Worm (Caenorhabditis elegans) whole organism, midembryonic: ENCODE results near the gene H03G16.6.

Experiments used
- T22C8.4 ChIP-seq: fragments of 200-800 bp; sonication (Bioruptor generic); IDR thresholded peaks from 2 replicates; pipeline ENCODE4 v1.3.6; 2022; ENCODE audit warnings: missing genetic modification characterization, missing compliant biosample characterization
- cog-1 ChIP-seq: sonication (generic microtip); optimal IDR thresholded peaks from 2 replicates; lab custom pipeline; 2016; ENCODE audit warnings: missing genetic modification characterization, missing compliant biosample characterization
- flt-1 ChIP-seq: fragments of 200-800 bp; sonication (Bioruptor generic); IDR thresholded peaks from 2 replicates; pipeline ENCODE4 v1.3.6; 2022; ENCODE audit warnings: missing genetic modification characterization, missing compliant biosample characterization
- klf-2 ChIP-seq: fragments of 200-800 bp; sonication (Bioruptor generic); conservative IDR thresholded peaks from 2 replicates; pipeline ENCODE4 v1.3.6; 2022; ENCODE audit warnings: missing genetic modification reagents, missing genetic modification characterization, missing compliant biosample characterization
- med-1 ChIP-seq: sonication (generic microtip); optimal IDR thresholded peaks from 2 replicates; lab custom pipeline; 2017; ENCODE audit warnings: missing genetic modification characterization, mild to moderate bottlenecking, missing compliant biosample characterization, antibody characterized with exemption, missing genetic modification reagents; ENCODE audit not compliant: insufficient read depth
- ref-1 ChIP-seq: fragments of 200-800 bp; sonication (Bioruptor generic); conservative IDR thresholded peaks from 2 replicates; pipeline ENCODE4 v1.3.6; 2022; ENCODE audit warnings: missing genetic modification reagents, missing genetic modification characterization, missing compliant biosample characterization
- ztf-23 ChIP-seq: fragments of 200-800 bp; sonication (Bioruptor generic); IDR thresholded peaks from 2 replicates; pipeline ENCODE4 v1.3.6; 2022; ENCODE audit warnings: missing genetic modification reagents, missing genetic modification characterization, missing compliant biosample characterization
- ztf-29 ChIP-seq: fragments of 200-800 bp; sonication (Bioruptor generic); IDR thresholded peaks from 2 replicates; pipeline ENCODE4 v1.3.6; 2022; ENCODE audit warnings: missing genetic modification reagents, missing genetic modification characterization, missing compliant biosample characterization

ce11 chrX:15008697-15009096 lies 43.8 kb upstream of the H03G16.6 start:
- TF ChIP-seq med-1 (GFP tag; lab: Kevin White, UChicago) (no peak), ztf-29 (GFP tag; lab: Robert Waterston, UW) (no peak), flt-1 (GFP tag; lab: Robert Waterston, UW) (no peak), klf-2 (no peak), cog-1 (tag; lab: Kevin White, UChicago) (no peak), ztf-23 (GFP tag; lab: Robert Waterston, UW) (no peak), T22C8.4 (GFP tag; lab: Robert Waterston, UW) (no peak), ref-1 (GFP tag; lab: Robert Waterston, UW) (no peak)
